Fruit fly (Drosophila melanogaster) whole organism, embryonic: ENCODE results near the gene CG11178.

Experiments
- Abd-B ChIP-seq: fragments of 200-800 bp; sonication (Bioruptor generic); optimal IDR thresholded peaks from 2 replicates; lab custom pipeline; 2018; ENCODE audit warnings: missing biosample characterization, mild to moderate bottlenecking, missing genetic modification characterization, moderate library complexity
- CG11504 ChIP-seq: fragments of 200-800 bp; sonication (Bioruptor generic); optimal IDR thresholded peaks from 3 replicates; lab custom pipeline; 2019; ENCODE audit warnings: missing biosample characterization, mild to moderate bottlenecking, missing genetic modification characterization, moderate library complexity
- CG12942 ChIP-seq: fragments of 200-800 bp; sonication (Bioruptor generic); optimal IDR thresholded peaks from 3 replicates; lab custom pipeline; 2016; ENCODE audit warnings: missing biosample characterization, missing genetic modification characterization
- CG13287 ChIP-seq: fragments of 200-800 bp; sonication (Bioruptor generic); IDR thresholded peaks from 2 replicates; pipeline ENCODE4 v1.3.6; 2022; ENCODE audit warnings: missing biosample characterization, missing genetic modification characterization; ENCODE audit not compliant: partially characterized antibody
- CG14441 ChIP-seq: fragments of 200-800 bp; sonication (Bioruptor generic); IDR thresholded peaks from 2 replicates; pipeline ENCODE4 v1.3.6; 2022; ENCODE audit warnings: missing biosample characterization, missing genetic modification characterization
- CG17802 ChIP-seq: fragments of 200-800 bp; sonication (Bioruptor generic); optimal IDR thresholded peaks from 2 replicates; lab custom pipeline; 2018; ENCODE audit warnings: missing biosample characterization, mild to moderate bottlenecking, missing genetic modification characterization, moderate library complexity
- CG2202 ChIP-seq: fragments of 200-800 bp; sonication (Bioruptor generic); optimal IDR thresholded peaks from 2 replicates; lab custom pipeline; 2018; ENCODE audit warnings: missing biosample characterization, mild to moderate bottlenecking, missing genetic modification characterization
- CG3163 ChIP-seq: fragments of 200-800 bp; sonication (Bioruptor generic); optimal IDR thresholded peaks from 3 replicates; lab custom pipeline; 2016; ENCODE audit warnings: missing biosample characterization, missing genetic modification characterization
- CG32532 ChIP-seq: fragments of 200-800 bp; sonication (Bioruptor generic); IDR thresholded peaks from 2 replicates; pipeline ENCODE4 v1.3.6; 2022; ENCODE audit warnings: missing biosample characterization, missing genetic modification characterization
- CG3407 ChIP-seq: fragments of 200-800 bp; sonication (Bioruptor generic); optimal IDR thresholded peaks from 2 replicates; lab custom pipeline; 2018; ENCODE audit warnings: missing biosample characterization, mild to moderate bottlenecking, missing genetic modification characterization
- CG43689 ChIP-seq: fragments of 200-800 bp; sonication (Bioruptor generic); IDR thresholded peaks from 2 replicates; pipeline ENCODE4 v1.3.6; 2022; ENCODE audit warnings: missing biosample characterization, missing genetic modification characterization
- CG7357 ChIP-seq: fragments of 200-800 bp; sonication (Bioruptor generic); IDR thresholded peaks from 3 replicates; pipeline ENCODE4 v1.3.6; 2022; ENCODE audit warnings: missing biosample characterization, missing genetic modification characterization
- CG7987 ChIP-seq: fragments of 200-800 bp; sonication (Bioruptor generic); optimal IDR thresholded peaks from 2 replicates; lab custom pipeline; 2018; ENCODE audit warnings: missing biosample characterization, mild to moderate bottlenecking, missing genetic modification characterization, moderate library complexity
- CG8944 ChIP-seq: fragments of 200-800 bp; sonication (Bioruptor generic); optimal IDR thresholded peaks from 3 replicates; lab custom pipeline; 2016; ENCODE audit warnings: missing biosample characterization, missing genetic modification characterization
- CG9215 ChIP-seq: fragments of 200-800 bp; sonication (Bioruptor generic); IDR thresholded peaks from 2 replicates; pipeline ENCODE4 v1.3.6; 2022; ENCODE audit warnings: missing biosample characterization, missing genetic modification characterization
- CG9437 ChIP-seq: fragments of 200-800 bp; sonication (Bioruptor generic); optimal IDR thresholded peaks from 2 replicates; lab custom pipeline; 2018; ENCODE audit warnings: missing biosample characterization, mild to moderate bottlenecking, missing genetic modification characterization
- CG9609 ChIP-seq: fragments of 200-800 bp; sonication (Bioruptor generic); optimal IDR thresholded peaks from 3 replicates; lab custom pipeline; 2016; ENCODE audit warnings: missing biosample characterization, missing genetic modification characterization
- Ets97D ChIP-seq: fragments of 200-800 bp; sonication (Bioruptor generic); optimal IDR thresholded peaks from 3 replicates; lab custom pipeline; 2016; ENCODE audit warnings: missing biosample characterization, missing genetic modification characterization
- HmgD ChIP-seq: fragments of 200-800 bp; sonication (Bioruptor generic); optimal IDR thresholded peaks from 3 replicates; lab custom pipeline; 2016; ENCODE audit warnings: missing biosample characterization, missing genetic modification characterization
- Hmx ChIP-seq: fragments of 200-800 bp; sonication (Bioruptor generic); optimal IDR thresholded peaks from 2 replicates; lab custom pipeline; 2016; ENCODE audit warnings: missing biosample characterization, missing genetic modification characterization
- MTF-1 ChIP-seq: fragments of 200-800 bp; sonication (Bioruptor generic); optimal IDR thresholded peaks from 2 replicates; lab custom pipeline; 2018; ENCODE audit warnings: missing biosample characterization, mild to moderate bottlenecking, missing genetic modification characterization, borderline replicate concordance
- Neu2 ChIP-seq: fragments of 200-800 bp; sonication (Bioruptor generic); optimal IDR thresholded peaks from 3 replicates; lab custom pipeline; 2016; ENCODE audit warnings: missing biosample characterization, missing genetic modification characterization, borderline replicate concordance
- Nf-YA ChIP-seq: fragments of 200-800 bp; sonication (Bioruptor generic); IDR thresholded peaks from 2 replicates; pipeline ENCODE4 v1.3.6; 2022; ENCODE audit warnings: missing biosample characterization, missing genetic modification characterization
- Nf-YB ChIP-seq: fragments of 200-800 bp; sonication (Bioruptor generic); optimal IDR thresholded peaks from 3 replicates; lab custom pipeline; 2019; ENCODE audit warnings: missing biosample characterization, mild to moderate bottlenecking, missing genetic modification characterization, moderate library complexity
- Ptx1 ChIP-seq: fragments of 200-800 bp; sonication (Bioruptor generic); IDR thresholded peaks from 2 replicates; pipeline ENCODE4 v1.3.6; 2022; ENCODE audit warnings: missing biosample characterization, missing genetic modification characterization
- Sox100B ChIP-seq: fragments of 200-800 bp; sonication (Bioruptor generic); optimal IDR thresholded peaks from 3 replicates; lab custom pipeline; 2018; ENCODE audit warnings: missing biosample characterization, mild to moderate bottlenecking, missing genetic modification characterization
- Xbp1 ChIP-seq: fragments of 200-800 bp; sonication (Bioruptor generic); optimal IDR thresholded peaks from 3 replicates; lab custom pipeline; 2016; ENCODE audit warnings: missing biosample characterization, mild to moderate bottlenecking, missing genetic modification characterization
- ab ChIP-seq: fragments of 200-800 bp; sonication (Bioruptor generic); optimal IDR thresholded peaks from 2 replicates; lab custom pipeline; 2016; ENCODE audit warnings: missing biosample characterization, missing genetic modification characterization
- br ChIP-seq: fragments of >200 bp; optimal IDR thresholded peaks from 2 replicates; lab custom pipeline; 2017
- cas ChIP-seq: fragments of 200-800 bp; sonication (Bioruptor generic); IDR thresholded peaks from 2 replicates; pipeline ENCODE4 v1.3.6; 2022; ENCODE audit warnings: missing biosample characterization, missing genetic modification characterization
- chm ChIP-seq: fragments of 200-800 bp; sonication (Bioruptor generic); IDR thresholded peaks from 2 replicates; pipeline ENCODE4 v1.3.6; 2022; ENCODE audit warnings: missing biosample characterization, missing genetic modification characterization
- ci ChIP-seq: fragments of 200-800 bp; sonication (Bioruptor generic); IDR thresholded peaks from 3 replicates; pipeline ENCODE4 v1.3.6; 2022; ENCODE audit warnings: missing biosample characterization, missing genetic modification characterization
- croc ChIP-seq: fragments of 200-800 bp; sonication (Bioruptor generic); conservative IDR thresholded peaks from 3 replicates; pipeline ENCODE4 v1.3.6; 2022; ENCODE audit warnings: missing biosample characterization, missing genetic modification characterization
- dmrt99B ChIP-seq: fragments of 200-800 bp; sonication (Bioruptor generic); optimal IDR thresholded peaks from 2 replicates; lab custom pipeline; 2018; ENCODE audit warnings: missing biosample characterization, mild to moderate bottlenecking, missing genetic modification characterization, moderate library complexity
- dpn ChIP-seq, 2 experiments: fragments of 200-800 bp; sonication (Bioruptor generic); optimal IDR thresholded peaks; 3 replicates each; lab custom pipeline; 2016; ENCODE audit warnings: missing biosample characterization in 2 of 2, missing genetic modification characterization in 2 of 2
- fu2 ChIP-seq: fragments of 200-800 bp; sonication (Bioruptor generic); optimal IDR thresholded peaks from 2 replicates; lab custom pipeline; 2016; ENCODE audit warnings: missing biosample characterization, missing genetic modification characterization
- gem ChIP-seq: fragments of 200-800 bp; sonication (Bioruptor generic); optimal IDR thresholded peaks from 2 replicates; lab custom pipeline; 2019; ENCODE audit warnings: missing biosample characterization, mild to moderate bottlenecking, missing genetic modification characterization, moderate library complexity
- gsb-n ChIP-seq: fragments of 200-800 bp; sonication (Bioruptor generic); optimal IDR thresholded peaks from 3 replicates; lab custom pipeline; 2018; ENCODE audit warnings: missing biosample characterization, mild to moderate bottlenecking, missing genetic modification characterization
- insv ChIP-seq, 2 experiments: fragments of 200-800 bp; sonication (Bioruptor generic); optimal IDR thresholded peaks; 3 replicates each; lab custom pipeline; 2016 to 2018; ENCODE audit warnings: missing biosample characterization in 2 of 2, missing genetic modification characterization in 2 of 2
- pb ChIP-seq: fragments of 200-800 bp; sonication (Bioruptor generic); optimal IDR thresholded peaks from 3 replicates; lab custom pipeline; 2016; ENCODE audit warnings: missing biosample characterization, missing genetic modification characterization
- peb ChIP-seq: fragments of 200-800 bp; sonication (Bioruptor generic); IDR thresholded peaks from 2 replicates; pipeline ENCODE4 v1.3.6; 2022; ENCODE audit warnings: missing biosample characterization, missing genetic modification characterization
- pros ChIP-seq: fragments of 200-800 bp; sonication (Bioruptor generic); optimal IDR thresholded peaks from 3 replicates; lab custom pipeline; 2019; ENCODE audit warnings: missing biosample characterization, mild to moderate bottlenecking, missing genetic modification characterization, moderate library complexity
- ranshi ChIP-seq: fragments of 200-800 bp; sonication (Bioruptor generic); IDR thresholded peaks from 2 replicates; pipeline ENCODE4 v1.3.6; 2022; ENCODE audit warnings: missing biosample characterization, missing genetic modification characterization
- salm ChIP-seq: fragments of 200-800 bp; sonication (Bioruptor generic); optimal IDR thresholded peaks from 2 replicates; lab custom pipeline; 2018; ENCODE audit warnings: missing biosample characterization, mild to moderate bottlenecking, missing genetic modification characterization
- scrt ChIP-seq: fragments of 200-800 bp; sonication (Bioruptor generic); optimal IDR thresholded peaks from 2 replicates; lab custom pipeline; 2018; ENCODE audit warnings: missing biosample characterization, mild to moderate bottlenecking, missing genetic modification characterization, moderate library complexity
- sna ChIP-seq: fragments of 200-800 bp; sonication (Bioruptor generic); IDR thresholded peaks from 2 replicates; pipeline ENCODE4 v1.3.6; 2022; ENCODE audit warnings: missing biosample characterization, missing genetic modification characterization; ENCODE audit not compliant: partially characterized antibody
- sqz ChIP-seq: fragments of 200-800 bp; sonication (Bioruptor generic); optimal IDR thresholded peaks from 3 replicates; lab custom pipeline; 2018; ENCODE audit warnings: missing biosample characterization, mild to moderate bottlenecking, missing genetic modification characterization
- trh ChIP-seq: fragments of 200-800 bp; sonication (Bioruptor generic); optimal IDR thresholded peaks from 2 replicates; lab custom pipeline; 2016; ENCODE audit warnings: missing biosample characterization, missing genetic modification characterization
- vfl ChIP-seq: fragments of 200-800 bp; sonication (Bioruptor generic); optimal IDR thresholded peaks from 2 replicates; lab custom pipeline; 2016; ENCODE audit warnings: missing biosample characterization, missing genetic modification characterization
- z ChIP-seq: fragments of 200-800 bp; sonication (Bioruptor generic); IDR thresholded peaks from 3 replicates; pipeline ENCODE4 v1.3.6; 2022; ENCODE audit warnings: missing biosample characterization, missing genetic modification characterization

CG11178 gene

dm6 chrX:13641115-13641890 lies 35.8 kb downstream of the CG11178 start (continued):
- peak; percentile 96 for TF ChIP-seq CG9609 (GFP tag; lab: Kevin White, UChicago)
- TF ChIP-seq peb (GFP tag; lab: Robert Waterston, UW) = peak; percentile 62; the same call in 1 of the 2 replicates
- peak; percentile 78 for TF ChIP-seq CG3163 (GFP tag; lab: Kevin White, UChicago)
- TF ChIP-seq CG32532 (GFP tag; lab: Robert Waterston, UW) = peak; percentile 95
- TF ChIP-seq Abd-B (GFP tag; lab: Kevin White, UChicago) = peak; percentile 93
- TF ChIP-seq dpn (GFP tag; optimal IDR thresholded peaks at IDR 0.05; lab: Kevin White, UChicago) = peak; percentile 95 to 96
- TF ChIP-seq CG14441 (GFP tag; lab: Robert Waterston, UW) = peak; percentile 93
- peak; percentile 78 for TF ChIP-seq chm (GFP tag; lab: Robert Waterston, UW)
- peak; percentile 89 for TF ChIP-seq ranshi
- TF ChIP-seq CG17802 (tag; lab: Kevin White, UChicago) = peak; percentile 73
- peak; percentile 90 for TF ChIP-seq vfl (GFP tag; lab: Kevin White, UChicago)
- TF ChIP-seq CG3407 = peak; percentile 81
- peak; percentile 89 for TF ChIP-seq sqz
- peak; percentile 96 for TF ChIP-seq CG8944
- peak; percentile 95 for TF ChIP-seq gem (tag; lab: Kevin White, UChicago)
- peak; percentile 79 for TF ChIP-seq Nf-YA (GFP tag; lab: Robert Waterston, UW)
- TF ChIP-seq dmrt99B = peak; percentile 94
- peak; percentile 86 for TF ChIP-seq Neu2
- peak; percentile 86 for TF ChIP-seq HmgD
- TF ChIP-seq CG13287 (GFP tag; lab: Robert Waterston, UW) = no peak
- peak; percentile 89 for TF ChIP-seq CG9437
- TF ChIP-seq CG7987 (GFP tag; lab: Kevin White, UChicago) = peak; percentile 68
- TF ChIP-seq croc (GFP tag; lab: Robert Waterston, UW) = peak; percentile 80
- peak; percentile 93 for TF ChIP-seq Sox100B (GFP tag; lab: Kevin White, UChicago)
- TF ChIP-seq pros (GFP tag; lab: Kevin White, UChicago) = no peak
- TF ChIP-seq CG12942 (GFP tag; lab: Kevin White, UChicago) = peak; percentile 93
- peak; percentile 87 for TF ChIP-seq Ets97D (GFP tag; lab: Kevin White, UChicago)
- peak; percentile 88 for TF ChIP-seq CG7357
- peak; percentile 88 for TF ChIP-seq scrt
- TF ChIP-seq trh (GFP tag; lab: Kevin White, UChicago) = peak; percentile 88
- peak; percentile 95 for TF ChIP-seq Ptx1 (GFP tag; lab: Robert Waterston, UW)
- TF ChIP-seq Nf-YB (GFP tag; lab: Kevin White, UChicago) = peak; percentile 48
- no peak for TF ChIP-seq sna (GFP tag; lab: Robert Waterston, UW)
- no peak for TF ChIP-seq br (lab: Kevin White, UChicago)
- peak; percentile 87 for TF ChIP-seq Hmx (GFP tag; lab: Kevin White, UChicago)
- TF ChIP-seq CG43689 (GFP tag; lab: Robert Waterston, UW) = peak; percentile 78
- TF ChIP-seq z (GFP tag; lab: Robert Waterston, UW) = peak; percentile 61; the same call in 2 of the 3 replicates
- peak; percentile 82 for TF ChIP-seq salm
- TF ChIP-seq CG2202 (tag; lab: Kevin White, UChicago) = peak; percentile 81
- peak; percentile 87 for TF ChIP-seq cas
- peak; percentile 96 for TF ChIP-seq ci (GFP tag; lab: Robert Waterston, UW)
- peak; percentile 95 for TF ChIP-seq fu2 (GFP tag; lab: Kevin White, UChicago)
- TF ChIP-seq pb = peak; percentile 95
- TF ChIP-seq MTF-1 (GFP tag; lab: Kevin White, UChicago) = peak; percentile 77
- TF ChIP-seq insv (GFP tag; optimal IDR thresholded peaks at IDR 0.05; lab: Kevin White, UChicago) = peak in 1 of 2 experiments; percentile 47
- peak; percentile 93 for TF ChIP-seq ab
- peak; percentile 89 for TF ChIP-seq CG9215 (GFP tag; lab: Robert Waterston, UW)
- peak; percentile 69 for TF ChIP-seq gsb-n (tag; lab: Kevin White, UChicago)
- TF ChIP-seq CG11504 (tag; lab: Kevin White, UChicago) = peak; percentile 94
- peak; percentile 95 for TF ChIP-seq Xbp1
